Fruit fly (Drosophila melanogaster) whole organism, embryonic: ENCODE results near the gene Tpr2.

ENCODE experiments used
- Aef1 ChIP-seq: fragments of 200-800 bp; sonication (Bioruptor generic); IDR thresholded peaks from 3 replicates; pipeline ENCODE4 v1.3.6; 2022; ENCODE audit warnings: missing biosample characterization, missing genetic modification characterization
- CG10565 ChIP-seq: fragments of 200-800 bp; sonication (Bioruptor generic); optimal IDR thresholded peaks from 3 replicates; lab custom pipeline; 2016; ENCODE audit warnings: missing biosample characterization, mild to moderate bottlenecking, missing genetic modification characterization
- CG11696 ChIP-seq: fragments of 200-800 bp; sonication (Bioruptor generic); IDR thresholded peaks from 2 replicates; pipeline ENCODE4 v1.3.6; 2022; ENCODE audit warnings: missing biosample characterization, missing genetic modification characterization
- CG13296 ChIP-seq: fragments of 200-800 bp; sonication (Bioruptor generic); optimal IDR thresholded peaks from 3 replicates; lab custom pipeline; 2018; ENCODE audit warnings: missing biosample characterization, mild to moderate bottlenecking, missing genetic modification characterization
- CG13775 ChIP-seq: fragments of 200-800 bp; sonication (Bioruptor generic); optimal IDR thresholded peaks from 3 replicates; lab custom pipeline; 2017; ENCODE audit warnings: missing biosample characterization, mild to moderate bottlenecking, missing genetic modification characterization
- CG15269 ChIP-seq: fragments of 200-800 bp; sonication (Bioruptor generic); optimal IDR thresholded peaks from 2 replicates; lab custom pipeline; 2018; ENCODE audit warnings: missing biosample characterization, mild to moderate bottlenecking, missing genetic modification characterization, moderate library complexity
- CG1647 ChIP-seq: fragments of 200-800 bp; sonication (Bioruptor generic); optimal IDR thresholded peaks from 3 replicates; lab custom pipeline; 2016; ENCODE audit warnings: missing biosample characterization, missing genetic modification characterization
- CG17359 ChIP-seq: fragments of 200-800 bp; sonication (Bioruptor generic); optimal IDR thresholded peaks from 3 replicates; lab custom pipeline; 2018; ENCODE audit warnings: missing biosample characterization, mild to moderate bottlenecking, missing genetic modification characterization, moderate library complexity
- CG17361 ChIP-seq: fragments of 200-800 bp; sonication (Bioruptor generic); IDR thresholded peaks from 3 replicates; pipeline ENCODE4 v1.3.6; 2022; ENCODE audit warnings: missing biosample characterization, missing genetic modification characterization
- CG17829 ChIP-seq: fragments of 200-800 bp; optimal IDR thresholded peaks from 2 replicates; lab custom pipeline; 2019; ENCODE audit warnings: missing biosample characterization, mild to moderate bottlenecking, missing genetic modification characterization, moderate library complexity
- CG2199 ChIP-seq: fragments of 200-800 bp; sonication (Bioruptor generic); IDR thresholded peaks from 3 replicates; pipeline ENCODE4 v1.3.6; 2022; ENCODE audit warnings: missing biosample characterization, missing genetic modification characterization
- CG2889 ChIP-seq: fragments of 200-800 bp; sonication (Bioruptor generic); IDR thresholded peaks from 3 replicates; pipeline ENCODE4 v1.3.6; 2022; ENCODE audit warnings: missing biosample characterization, missing genetic modification characterization
- CG30403 ChIP-seq: fragments of 200-800 bp; sonication (Bioruptor generic); optimal IDR thresholded peaks from 3 replicates; lab custom pipeline; 2016; ENCODE audit warnings: missing biosample characterization, missing genetic modification characterization
- CG32532 ChIP-seq: fragments of 200-800 bp; sonication (Bioruptor generic); IDR thresholded peaks from 2 replicates; pipeline ENCODE4 v1.3.6; 2022; ENCODE audit warnings: missing biosample characterization, missing genetic modification characterization
- CG7357 ChIP-seq: fragments of 200-800 bp; sonication (Bioruptor generic); IDR thresholded peaks from 3 replicates; pipeline ENCODE4 v1.3.6; 2022; ENCODE audit warnings: missing biosample characterization, missing genetic modification characterization
- CG7372 ChIP-seq: fragments of 200-800 bp; sonication (Bioruptor generic); IDR thresholded peaks from 2 replicates; pipeline ENCODE4 v1.3.6; 2022; ENCODE audit warnings: missing biosample characterization, missing genetic modification characterization
- CkIIα-i1 ChIP-seq: fragments of 200-800 bp; sonication (Bioruptor generic); IDR thresholded peaks from 2 replicates; pipeline ENCODE4 v1.3.6; 2022; ENCODE audit warnings: missing biosample characterization, missing genetic modification characterization
- Deaf1 ChIP-seq: fragments of 200-800 bp; optimal IDR thresholded peaks from 3 replicates; lab custom pipeline; 2019; ENCODE audit warnings: missing biosample characterization, mild to moderate bottlenecking, missing genetic modification characterization, moderate library complexity
- Eip74EF ChIP-seq, 2 experiments: fragments of 200-800 bp in 1 of 2; fragments of >200 bp in 1 of 2; sonication (Bioruptor generic) in 1 of 2; optimal IDR thresholded peaks; 2 replicates each; lab custom pipeline; 2017 to 2019; ENCODE audit warnings: missing biosample characterization in 2 of 2, missing genetic modification characterization in 2 of 2, mild to moderate bottlenecking in 1 of 2, moderate library complexity in 1 of 2
- Hey ChIP-seq: fragments of 200-800 bp; sonication (Bioruptor generic); optimal IDR thresholded peaks from 3 replicates; lab custom pipeline; 2018; ENCODE audit warnings: missing biosample characterization, mild to moderate bottlenecking, missing genetic modification characterization
- Hsf ChIP-seq: fragments of 200-800 bp; sonication (Bioruptor generic); optimal IDR thresholded peaks from 3 replicates; lab custom pipeline; 2016; ENCODE audit warnings: missing biosample characterization, missing genetic modification characterization
- Kr ChIP-seq: fragments of 200-800 bp; sonication (Bioruptor generic); optimal IDR thresholded peaks from 2 replicates; lab custom pipeline; 2017; ENCODE audit warnings: missing biosample characterization, mild to moderate bottlenecking, missing genetic modification characterization
- Mad ChIP-seq: fragments of 200-800 bp; sonication (Bioruptor generic); optimal IDR thresholded peaks from 2 replicates; lab custom pipeline; 2016; ENCODE audit warnings: missing biosample characterization, missing genetic modification characterization
- Nf-YB ChIP-seq: fragments of 200-800 bp; sonication (Bioruptor generic); optimal IDR thresholded peaks from 3 replicates; lab custom pipeline; 2019; ENCODE audit warnings: missing biosample characterization, mild to moderate bottlenecking, missing genetic modification characterization, moderate library complexity
- NfI ChIP-seq: fragments of 200-800 bp; sonication (Bioruptor generic); optimal IDR thresholded peaks from 3 replicates; lab custom pipeline; 2018; ENCODE audit warnings: missing biosample characterization, mild to moderate bottlenecking, missing genetic modification characterization, moderate library complexity
- Ravus ChIP-seq: fragments of 200-800 bp; sonication (Bioruptor generic); IDR thresholded peaks from 2 replicates; pipeline ENCODE4 v1.3.6; 2022; ENCODE audit warnings: missing biosample characterization, missing genetic modification characterization
- Rfx ChIP-seq: fragments of 200-800 bp; sonication (Bioruptor generic); IDR thresholded peaks from 2 replicates; pipeline ENCODE4 v1.3.6; 2022; ENCODE audit warnings: missing biosample characterization, missing genetic modification characterization
- Sry-β ChIP-seq: fragments of 200-800 bp; sonication (Bioruptor generic); optimal IDR thresholded peaks from 2 replicates; lab custom pipeline; 2018; ENCODE audit warnings: missing biosample characterization, mild to moderate bottlenecking, missing genetic modification characterization, moderate library complexity
- Ssrp ChIP-seq: fragments of 200-800 bp; sonication (Bioruptor generic); optimal IDR thresholded peaks from 2 replicates; lab custom pipeline; 2018; ENCODE audit warnings: missing biosample characterization, mild to moderate bottlenecking, missing genetic modification characterization, moderate library complexity
- Tbp ChIP-seq: fragments of >200 bp; optimal IDR thresholded peaks from 2 replicates; lab custom pipeline; 2018; ENCODE audit warnings: missing biosample characterization, missing genetic modification characterization
- ac ChIP-seq: fragments of 200-800 bp; sonication (Bioruptor generic); optimal IDR thresholded peaks from 3 replicates; lab custom pipeline; 2017; ENCODE audit warnings: missing biosample characterization, mild to moderate bottlenecking, missing genetic modification characterization
- az2 ChIP-seq: fragments of 200-800 bp; sonication (Bioruptor generic); optimal IDR thresholded peaks from 3 replicates; lab custom pipeline; 2016; ENCODE audit warnings: missing biosample characterization, missing genetic modification characterization
- caup ChIP-seq: fragments of 200-800 bp; sonication (Bioruptor generic); optimal IDR thresholded peaks from 3 replicates; lab custom pipeline; 2017; ENCODE audit warnings: missing biosample characterization, mild to moderate bottlenecking, missing genetic modification characterization, moderate library complexity; ENCODE audit not compliant: severe bottlenecking
- corto ChIP-seq: fragments of 200-800 bp; sonication (Bioruptor generic); optimal IDR thresholded peaks from 2 replicates; lab custom pipeline; 2016; ENCODE audit warnings: missing biosample characterization, mild to moderate bottlenecking, missing genetic modification characterization, moderate library complexity
- dati ChIP-seq: fragments of 200-800 bp; sonication (Bioruptor generic); IDR thresholded peaks from 2 replicates; pipeline ENCODE4 v1.3.6; 2022; ENCODE audit warnings: missing biosample characterization, missing genetic modification characterization
- dpn ChIP-seq, 2 experiments: fragments of 200-800 bp; sonication (Bioruptor generic); optimal IDR thresholded peaks; 3 replicates each; lab custom pipeline; 2016; ENCODE audit warnings: missing biosample characterization in 2 of 2, missing genetic modification characterization in 2 of 2
- her ChIP-seq: fragments of 200-800 bp; sonication (Bioruptor generic); optimal IDR thresholded peaks from 2 replicates; lab custom pipeline; 2016; ENCODE audit warnings: missing biosample characterization, missing genetic modification characterization
- hkb ChIP-seq, 2 experiments: fragments of 200-800 bp in 1 of 2; fragments of >200 bp in 1 of 2; sonication (Bioruptor generic) in 1 of 2; IDR thresholded peaks in 1 of 2; optimal IDR thresholded peaks in 1 of 2; 2 replicates each; pipeline versions ENCODE4 v1.3.6 to Lab custom; 2017 to 2022; ENCODE audit warnings: missing biosample characterization in 1 of 2, missing genetic modification characterization in 1 of 2
- insv ChIP-seq, 2 experiments: fragments of 200-800 bp; sonication (Bioruptor generic); optimal IDR thresholded peaks; 3 replicates each; lab custom pipeline; 2016 to 2018; ENCODE audit warnings: missing biosample characterization in 2 of 2, missing genetic modification characterization in 2 of 2
- kah ChIP-seq: fragments of 200-800 bp; sonication (Bioruptor generic); optimal IDR thresholded peaks from 2 replicates; lab custom pipeline; 2018; ENCODE audit warnings: missing biosample characterization, mild to moderate bottlenecking, missing genetic modification characterization
- ken ChIP-seq: fragments of 200-800 bp; sonication (Bioruptor generic); IDR thresholded peaks from 3 replicates; pipeline ENCODE4 v1.3.6; 2022; ENCODE audit warnings: missing biosample characterization, missing genetic modification characterization
- lov ChIP-seq, 2 experiments: fragments of 200-800 bp in 1 of 2; fragments of >200 bp in 1 of 2; sonication (Bioruptor generic) in 1 of 2; IDR thresholded peaks in 1 of 2; optimal IDR thresholded peaks in 1 of 2; 2 replicates in 1 of 2; 3 replicates in 1 of 2; pipeline versions ENCODE4 v1.3.6 to Lab custom; 2017 to 2022; ENCODE audit warnings: missing biosample characterization in 1 of 2, missing genetic modification characterization in 1 of 2
- otp ChIP-seq: fragments of 200-800 bp; sonication (Bioruptor generic); IDR thresholded peaks from 3 replicates; pipeline ENCODE4, ENCODE4 v1.3.6; 2022; ENCODE audit warnings: missing biosample characterization, missing genetic modification characterization
- p53 ChIP-seq: fragments of 200-800 bp; sonication (Bioruptor generic); optimal IDR thresholded peaks from 2 replicates; lab custom pipeline; 2016; ENCODE audit warnings: missing biosample characterization, missing genetic modification characterization
- pros ChIP-seq: fragments of 200-800 bp; sonication (Bioruptor generic); optimal IDR thresholded peaks from 3 replicates; lab custom pipeline; 2019; ENCODE audit warnings: missing biosample characterization, mild to moderate bottlenecking, missing genetic modification characterization, moderate library complexity
- sna ChIP-seq: fragments of 200-800 bp; sonication (Bioruptor generic); IDR thresholded peaks from 2 replicates; pipeline ENCODE4 v1.3.6; 2022; ENCODE audit warnings: missing biosample characterization, missing genetic modification characterization; ENCODE audit not compliant: partially characterized antibody
- so ChIP-seq: fragments of 200-800 bp; sonication (Bioruptor generic); IDR thresholded peaks from 3 replicates; pipeline ENCODE4 v1.3.6; 2022; ENCODE audit warnings: missing biosample characterization, missing genetic modification characterization
- tna ChIP-seq: fragments of 200-800 bp; sonication (Bioruptor generic); IDR thresholded peaks from 2 replicates; pipeline ENCODE4 v1.3.6; 2022; ENCODE audit warnings: missing biosample characterization, missing genetic modification characterization; ENCODE audit not compliant: partially characterized antibody
- vnd ChIP-seq: fragments of 200-800 bp; sonication (Bioruptor generic); IDR thresholded peaks from 3 replicates; pipeline ENCODE4 v1.3.6; 2022; ENCODE audit warnings: missing biosample characterization, missing genetic modification characterization; ENCODE audit not compliant: partially characterized antibody
- vvl ChIP-seq: fragments of 200-800 bp; sonication (Bioruptor generic); IDR thresholded peaks from 2 replicates; pipeline ENCODE4 v1.3.6; 2022; ENCODE audit warnings: missing biosample characterization, missing genetic modification characterization

Tpr2 gene

DNA sequence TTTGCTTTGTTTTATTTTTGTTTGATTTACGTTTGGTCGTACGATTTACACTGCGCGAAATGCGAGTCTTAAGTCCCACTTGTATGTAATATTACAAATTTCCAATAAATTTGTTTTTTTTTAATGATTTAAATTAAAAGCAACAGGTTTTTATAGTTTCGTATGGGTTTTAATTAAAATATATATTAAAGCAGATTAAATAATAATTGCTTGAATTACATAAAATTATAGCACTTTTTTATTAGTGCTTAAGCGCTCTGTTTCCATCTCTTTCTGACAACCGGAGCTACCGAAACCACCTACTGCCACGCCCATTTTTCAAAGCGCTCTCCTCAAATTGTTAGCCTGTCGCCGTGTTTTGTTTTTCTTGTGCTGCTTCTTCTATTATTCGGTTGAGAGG lies 50.4 kb downstream of the Tpr2 start (continued):
- no peak for TF ChIP-seq ac
- TF ChIP-seq her (GFP tag; lab: Kevin White, UChicago) = no peak
- no peak for TF ChIP-seq vnd (GFP tag; lab: Robert Waterston, UW)
- no peak for TF ChIP-seq NfI (GFP tag; lab: Kevin White, UChicago)
- TF ChIP-seq CG30403 = peak; percentile 21
- no peak for TF ChIP-seq CG2889
- TF ChIP-seq hkb (optimal IDR thresholded peaks at IDR 0.05; lab: Kevin White, UChicago) = no peak
- peak; percentile 25; the same call in 1 of the 2 replicates for TF ChIP-seq hkb (GFP tag; IDR thresholded peaks at IDR 0.05; lab: Robert Waterston, UW)
- no peak for TF ChIP-seq pros
- TF ChIP-seq so (GFP tag; lab: Robert Waterston, UW) = no peak
- TF ChIP-seq otp (GFP tag; lab: Robert Waterston, UW) = no peak
- TF ChIP-seq ken = 0 out of 3 replicates have a peak, but pooled peaks have one; percentile 31
- peak; percentile 44; the same call in 1 of the 2 replicates for TF ChIP-seq CG32532 (GFP tag; lab: Robert Waterston, UW)
- TF ChIP-seq p53 (GFP tag; lab: Kevin White, UChicago) = no peak
- TF ChIP-seq CG11696 (GFP tag; lab: Robert Waterston, UW) = no peak
- no peak for TF ChIP-seq CG10565
- TF ChIP-seq az2 (GFP tag; lab: Kevin White, UChicago) = no peak
- peak; percentile 16 for TF ChIP-seq CG15269 (tag; lab: Kevin White, UChicago)
- no peak for TF ChIP-seq dati (GFP tag; lab: Robert Waterston, UW)
- TF ChIP-seq Tbp (GFP tag; lab: Kevin White, UChicago) = no peak
- no peak for TF ChIP-seq CG17359 (tag; lab: Kevin White, UChicago)
- no peak; the same call in 2 of the 3 replicates for TF ChIP-seq Aef1 (GFP tag; lab: Robert Waterston, UW)
- no peak for TF ChIP-seq Ravus (GFP tag; lab: Robert Waterston, UW)
- no peak for TF ChIP-seq Nf-YB (GFP tag; lab: Kevin White, UChicago)
- no peak for TF ChIP-seq kah (GFP tag; lab: Kevin White, UChicago)
- TF ChIP-seq Eip74EF (GFP tag; optimal IDR thresholded peaks at IDR 0.05; lab: Kevin White, UChicago) = no peak
- no peak for TF ChIP-seq Mad (GFP tag; lab: Kevin White, UChicago)
- TF ChIP-seq caup (GFP tag; lab: Kevin White, UChicago) = peak; percentile 12
- no peak for TF ChIP-seq Hsf (GFP tag; lab: Kevin White, UChicago)
- TF ChIP-seq CG7357 (GFP tag; lab: Robert Waterston, UW) = no peak
- TF ChIP-seq vvl = no peak
- no peak for TF ChIP-seq Ssrp (tag; lab: Kevin White, UChicago)
- TF ChIP-seq tna (GFP tag; lab: Robert Waterston, UW) = no peak
- no peak for TF ChIP-seq Deaf1
- no peak for TF ChIP-seq CG2199 (GFP tag; lab: Robert Waterston, UW)
- TF ChIP-seq dpn (GFP tag; optimal IDR thresholded peaks at IDR 0.05; lab: Kevin White, UChicago) = no peak
- TF ChIP-seq Rfx (GFP tag; lab: Robert Waterston, UW) = peak; percentile 30; the same call in 1 of the 2 replicates
- TF ChIP-seq CG13775 = no peak
- no peak for TF ChIP-seq CG1647 (GFP tag; lab: Kevin White, UChicago)
- no peak for TF ChIP-seq Kr (GFP tag; lab: Kevin White, UChicago)
- no peak for TF ChIP-seq Sry-β
- TF ChIP-seq Hey (tag; lab: Kevin White, UChicago) = no peak
- no peak for TF ChIP-seq CG13296 (GFP tag; lab: Kevin White, UChicago)
- TF ChIP-seq CG7372 (GFP tag; lab: Robert Waterston, UW) = no peak
- no peak for TF ChIP-seq sna (GFP tag; lab: Robert Waterston, UW)
- no peak for TF ChIP-seq CkIIα-i1 (GFP tag; lab: Robert Waterston, UW)
- TF ChIP-seq CG17829 = no peak
- TF ChIP-seq insv (GFP tag; optimal IDR thresholded peaks at IDR 0.05; lab: Kevin White, UChicago) = no peak
- no peak for TF ChIP-seq lov (optimal IDR thresholded peaks at IDR 0.05; lab: Kevin White, UChicago)
- no peak for TF ChIP-seq lov (GFP tag; IDR thresholded peaks at IDR 0.05; lab: Robert Waterston, UW)
- no peak for TF ChIP-seq corto
- TF ChIP-seq CG17361 (GFP tag; lab: Robert Waterston, UW) = no peak; the same call in 1 of the 3 replicates
